Worm (Caenorhabditis elegans): ENCODE results near the gene B0035.22.
A peak's percentile ranks its signal among the peaks of the same experiment; 100 is the strongest.

B0035.22 gene

ce11 chrIV:11350809-11351208, 35.9 kb downstream of the B0035.22 start (continued):
- TF ChIP-seq C16A3.4 (tag; optimal IDR thresholded peaks at IDR 0.05) (no peak), nhr-11 (tag; optimal IDR thresholded peaks at IDR 0.05) (no peak), unc-98 (GFP tag; IDR thresholded peaks at IDR 0.05) (peak; percentile 38; the same call in 1 of the 2 replicates), lin-39 (tag; optimal IDR thresholded peaks at IDR 0.05) (peak; percentile 66), irx-1 (tag; optimal IDR thresholded peaks at IDR 0.05) (no peak), nhr-85 (tag) (no peak), unc-86 (tag; optimal IDR thresholded peaks at IDR 0.05) (no peak)

- peak; percentile 3 for TF ChIP-seq nhr-47 (tag; optimal IDR thresholded peaks at IDR 0.05)
- TF ChIP-seq mef-2 (tag; optimal IDR thresholded peaks at IDR 0.05), result no peak
- peak; percentile 10 for TF ChIP-seq nhr-71 (tag; optimal IDR thresholded peaks at IDR 0.05)
- TF ChIP-seq hlh-4 (tag; optimal IDR thresholded peaks at IDR 0.05), result no peak
- TF ChIP-seq elt-2 (tag; optimal IDR thresholded peaks at IDR 0.05), result no peak
- no peak for TF ChIP-seq efl-1 (optimal IDR thresholded peaks at IDR 0.05)
- peak in 1 of 2 experiments; percentile 61 for TF ChIP-seq efl-1 (GFP tag; optimal IDR thresholded peaks at IDR 0.05 in 1 of 2)
- no peak for TF ChIP-seq ceh-63 (GFP tag; optimal IDR thresholded peaks at IDR 0.05)
- no peak for TF ChIP-seq unc-130 (tag; optimal IDR thresholded peaks at IDR 0.05)
- peak; percentile 54 for TF ChIP-seq lin-14 (GFP tag; optimal IDR thresholded peaks at IDR 0.05)
These were observed 36.6 kb downstream of the B0035.22 start for ce11 chrIV:11351563-11351962.

ce11 chrIV:11352768-11353167, 37.8 kb downstream of the B0035.22 start:
- TF ChIP-seq tbx-2 (tag; optimal IDR thresholded peaks at IDR 0.05), result no peak
- peak; percentile 22 for TF ChIP-seq nhr-71 (tag; optimal IDR thresholded peaks at IDR 0.05)
- TF ChIP-seq nhr-12 (tag; optimal IDR thresholded peaks at IDR 0.05), result no peak
- TF ChIP-seq ces-1 (GFP tag; optimal IDR thresholded peaks at IDR 0.05), result no peak
- no peak for TF ChIP-seq mdl-1 (tag; optimal IDR thresholded peaks at IDR 0.05)
- no peak for TF ChIP-seq ceh-90 (tag; optimal IDR thresholded peaks at IDR 0.05)
- peak; percentile 37 for TF ChIP-seq rnt-1 (tag; optimal IDR thresholded peaks at IDR 0.05)

ce11 chrIV:11353946-11354458, 39.0 kb downstream of the B0035.22 start, which contains the start of gene T01G1.2:
Gene T01G1.2 (plus strand): TSS chrIV:11354408.
- TF ChIP-seq rnt-1 (tag; optimal IDR thresholded peaks at IDR 0.05) (peak; percentile 61), unc-86 (tag; optimal IDR thresholded peaks at IDR 0.05) (no peak), ceh-88 (GFP tag; IDR thresholded peaks at IDR 0.05) (no peak), nhr-28 (tag; optimal IDR thresholded peaks at IDR 0.05) (no peak), nhr-20 (tag; optimal IDR thresholded peaks at IDR 0.05) (no peak), skn-1 (tag; optimal IDR thresholded peaks at IDR 0.05) (peak; percentile 47), hlh-4 (tag; optimal IDR thresholded peaks at IDR 0.05) (no peak), lsy-2 (tag; optimal IDR thresholded peaks at IDR 0.05) (peak; percentile 32 to 56), nhr-19 (GFP tag; conservative IDR thresholded peaks at IDR 0.05) (no peak), mdl-1 (tag; optimal IDR thresholded peaks at IDR 0.05) (peak in 1 of 2 experiments; percentile 25), snu-23 (GFP tag; optimal IDR thresholded peaks at IDR 0.05) (peak; percentile 22), lin-14 (GFP tag; optimal IDR thresholded peaks at IDR 0.05) (peak; percentile 81), mef-2 (tag; optimal IDR thresholded peaks at IDR 0.05) (peak; percentile 7), dsc-1 (tag; optimal IDR thresholded peaks at IDR 0.05) (peak; percentile 42), lin-35 (GFP tag; optimal IDR thresholded peaks at IDR 0.05) (no peak), vab-15 (tag; optimal IDR thresholded peaks at IDR 0.05) (no peak), egl-13 (tag; optimal IDR thresholded peaks at IDR 0.05) (peak; percentile 15), swsn-7 (tag; optimal IDR thresholded peaks at IDR 0.05) (peak; percentile 15), tbx-2 (tag; optimal IDR thresholded peaks at IDR 0.05) (no peak), ces-1 (GFP tag; optimal IDR thresholded peaks at IDR 0.05) (no peak), ztf-4 (tag; optimal IDR thresholded peaks at IDR 0.05) (no peak), nhr-71 (tag; optimal IDR thresholded peaks at IDR 0.05) (peak; percentile 73), dpl-1 (GFP tag; optimal IDR thresholded peaks at IDR 0.05) (peak in 1 of 3 experiments; percentile 6), nhr-47 (tag; optimal IDR thresholded peaks at IDR 0.05) (peak; percentile 39), pag-3 (tag; optimal IDR thresholded peaks at IDR 0.05; ENCODE audit: borderline replicate concordance, insufficient read depth) (peak; percentile 4), unc-130 (tag; optimal IDR thresholded peaks at IDR 0.05) (peak; percentile 31)

Data from whole organism, L1 larva.